Fruit fly (Drosophila melanogaster): ENCODE results near the gene CG3436.
A peak's percentile ranks its signal among the peaks of the same experiment; 100 is the strongest.

CG3436 gene

DNA sequence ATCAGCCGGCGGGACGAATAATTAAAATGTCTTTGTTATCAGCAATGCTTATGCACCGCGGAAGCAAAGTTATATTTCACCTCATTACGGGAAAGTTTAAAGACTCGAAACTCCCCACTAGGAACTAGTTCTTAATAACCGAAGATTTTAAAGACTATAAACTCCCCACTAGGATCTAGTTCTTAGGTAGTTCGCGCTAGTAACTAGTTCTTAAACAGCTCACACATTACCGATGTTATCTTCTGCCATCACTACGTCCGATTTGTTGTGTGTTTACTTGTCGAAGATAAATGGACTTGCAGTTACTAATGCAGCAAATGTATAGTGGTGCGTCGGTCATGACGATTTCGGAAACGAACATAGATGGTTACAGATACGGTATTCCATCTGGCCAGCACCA, 12.7 kb upstream of the CG3436 start, which contains the start of the genes CG31974 and CG11454 (continued):
- peak; percentile 69; the same call in 2 of the 3 replicates for TF ChIP-seq CG6791 (GFP tag; IDR thresholded peaks at IDR 0.05; ENCODE audit: partially characterized antibody)
- peak; percentile 93 for TF ChIP-seq grn (GFP tag; optimal IDR thresholded peaks at IDR 0.05)
- TF ChIP-seq knrl (GFP tag; IDR thresholded peaks at IDR 0.05; ENCODE audit: partially characterized antibody): peak; percentile 87
- no peak for TF ChIP-seq kah (GFP tag; optimal IDR thresholded peaks at IDR 0.05)
- TF ChIP-seq chif (GFP tag; optimal IDR thresholded peaks at IDR 0.05): no peak
- no peak for TF ChIP-seq wor (GFP tag; IDR thresholded peaks at IDR 0.05)
- no peak for TF ChIP-seq schlank (tag; optimal IDR thresholded peaks at IDR 0.05)
- no peak for TF ChIP-seq CG6689 (GFP tag; IDR thresholded peaks at IDR 0.05)
- TF ChIP-seq Sry-β (GFP tag; optimal IDR thresholded peaks at IDR 0.05): peak; percentile 44
- TF ChIP-seq pros (GFP tag; optimal IDR thresholded peaks at IDR 0.05): peak; percentile 61
- TF ChIP-seq CG7963 (GFP tag; IDR thresholded peaks at IDR 0.05; ENCODE audit: partially characterized antibody): peak; percentile 66; the same call in 2 of the 3 replicates
- TF ChIP-seq Fer3 (tag; optimal IDR thresholded peaks at IDR 0.05): peak; percentile 7

DNA sequence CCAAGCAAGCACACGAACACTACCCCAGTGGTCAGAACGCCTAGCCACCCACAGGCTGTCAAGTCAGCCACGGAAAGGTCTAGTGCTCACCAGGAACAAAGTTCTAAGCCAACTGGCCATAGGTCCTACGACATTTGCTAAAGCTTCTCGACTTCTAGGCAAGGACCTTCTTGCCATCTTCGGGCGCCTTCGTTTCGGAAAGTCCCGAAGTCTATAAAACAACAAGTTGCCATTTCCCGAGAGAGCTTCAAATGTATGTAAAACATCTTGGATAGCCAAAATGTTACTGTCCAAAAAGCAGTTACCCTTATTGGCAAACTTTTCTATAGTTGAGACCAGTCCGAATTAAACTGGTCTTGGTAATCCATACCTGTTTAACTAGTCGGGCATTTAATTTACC, 9.3 kb upstream of the CG3436 start:
- peak; percentile 74 for TF ChIP-seq Deaf1 (tag; optimal IDR thresholded peaks at IDR 0.05)
- TF ChIP-seq lab (GFP tag; optimal IDR thresholded peaks at IDR 0.05): no peak
- TF ChIP-seq scrt (GFP tag; optimal IDR thresholded peaks at IDR 0.05): peak; percentile 41
- TF ChIP-seq yki (optimal IDR thresholded peaks at IDR 0.05): no peak
- peak; percentile 91 for TF ChIP-seq CG13894 (tag; optimal IDR thresholded peaks at IDR 0.05)
- TF ChIP-seq CG6654 (GFP tag; optimal IDR thresholded peaks at IDR 0.05): no peak
- TF ChIP-seq Ets65A (GFP tag): no peak
- no peak for TF ChIP-seq MBD-R2 (GFP tag; IDR thresholded peaks at IDR 0.05)
- TF ChIP-seq org-1 (GFP tag; optimal IDR thresholded peaks at IDR 0.05): no peak

dm6 chr2L:153142-153541, 2.7 kb upstream of the CG3436 start, which contains the start of gene CG42399:
CG42399 (minus strand) TSS chr2L:153300.
- TF ChIP-seq kni (GFP tag; optimal IDR thresholded peaks at IDR 0.05) (peak; percentile 25), CG13894 (tag; optimal IDR thresholded peaks at IDR 0.05) (peak; percentile 23), CG12391 (tag; optimal IDR thresholded peaks at IDR 0.05) (no peak), CG7556 (GFP tag; optimal IDR thresholded peaks at IDR 0.05) (no peak), ewg (GFP tag; optimal IDR thresholded peaks at IDR 0.05) (peak; percentile 86), CG15514 (GFP tag; optimal IDR thresholded peaks at IDR 0.05) (peak; percentile 58), Mrtf (GFP tag; IDR thresholded peaks at IDR 0.05) (no peak), CG16815 (GFP tag; optimal IDR thresholded peaks at IDR 0.05) (no peak), CG3995 (GFP tag; optimal IDR thresholded peaks at IDR 0.05) (peak; percentile 36)

DNA sequence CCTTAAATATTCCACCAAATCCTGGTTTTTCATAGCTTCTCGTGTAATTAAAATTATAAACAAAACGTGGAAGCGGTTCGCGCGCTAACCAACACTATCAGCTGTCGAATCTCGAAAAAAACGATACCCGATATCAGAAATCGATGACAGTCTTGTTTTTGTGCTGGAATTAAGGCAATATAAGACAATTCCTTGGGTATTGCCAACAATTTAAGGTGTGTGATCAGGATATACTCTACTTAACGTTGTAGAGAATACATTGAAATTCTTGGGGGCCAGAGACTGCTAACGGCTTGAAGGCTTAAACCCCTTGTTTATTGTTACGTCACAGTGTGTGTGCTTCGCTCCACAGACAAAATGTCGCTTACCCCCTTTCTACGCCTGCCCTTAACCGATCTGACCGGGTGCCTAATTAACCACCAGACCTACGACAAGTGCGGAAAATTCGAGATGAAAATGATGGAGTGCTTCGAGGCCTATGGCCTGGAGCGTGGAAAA, 565 bp upstream of the CG3436 start, which contains the start of gene Pus10:
Pus10 (minus strand) TSS at position 91 of the 498 bp plus-strand sequence.
- no peak for TF ChIP-seq hkb (optimal IDR thresholded peaks at IDR 0.05)
- no peak for TF ChIP-seq hkb (GFP tag; IDR thresholded peaks at IDR 0.05)
- no peak for TF ChIP-seq CG17186 (GFP tag; optimal IDR thresholded peaks at IDR 0.05)
- no peak for TF ChIP-seq HLH4C (GFP tag; IDR thresholded peaks at IDR 0.05; ENCODE audit: partially characterized antibody)
- no peak for TF ChIP-seq ci (GFP tag; IDR thresholded peaks at IDR 0.05)
- TF ChIP-seq pita (GFP tag; optimal IDR thresholded peaks at IDR 0.05): no peak
- no peak for TF ChIP-seq CG13424 (tag; optimal IDR thresholded peaks at IDR 0.05)
- no peak for TF ChIP-seq fd102C (GFP tag; optimal IDR thresholded peaks at IDR 0.05)
- TF ChIP-seq CG4854 (GFP tag; optimal IDR thresholded peaks at IDR 0.05): no peak
- no peak for TF ChIP-seq CG18764 (GFP tag; optimal IDR thresholded peaks at IDR 0.05)
- TF ChIP-seq CG10267 (tag; optimal IDR thresholded peaks at IDR 0.05): peak; percentile 95
- TF ChIP-seq CG4360 (GFP tag; IDR thresholded peaks at IDR 0.05): no peak
- TF ChIP-seq ewg (GFP tag; optimal IDR thresholded peaks at IDR 0.05): peak; percentile 13
- TF ChIP-seq CG17802 (tag; optimal IDR thresholded peaks at IDR 0.05): no peak
- no peak for TF ChIP-seq Tbp (GFP tag; optimal IDR thresholded peaks at IDR 0.05)
- no peak for TF ChIP-seq CG4730 (GFP tag; IDR thresholded peaks at IDR 0.05)
- no peak for TF ChIP-seq Stat92E (GFP tag; optimal IDR thresholded peaks at IDR 0.05)
- peak; percentile 6 for TF ChIP-seq nmo (GFP tag; optimal IDR thresholded peaks at IDR 0.05)
- TF ChIP-seq dm (GFP tag; optimal IDR thresholded peaks at IDR 0.05): peak; percentile 82

Data from whole organism, embryonic.